Worm (Caenorhabditis elegans) whole organism, L4 larva: Measurements from ENCODE around the gene atgl-1.

Experiments
- F10B5.3 ChIP-seq: sonication (generic microtip); optimal IDR thresholded peaks from 2 replicates; lab custom pipeline; 2016; ENCODE audit warnings: mild to moderate bottlenecking, missing genetic modification characterization, missing compliant biosample characterization
- F26F4.8 ChIP-seq: fragments of 200-800 bp; sonication (Bioruptor generic); conservative IDR thresholded peaks from 2 replicates; pipeline ENCODE4 v1.3.6; 2022; ENCODE audit warnings: missing genetic modification characterization, missing compliant biosample characterization
- F44E2.7 ChIP-seq: fragments of 200-800 bp; sonication (Bioruptor generic); IDR thresholded peaks from 2 replicates; pipeline ENCODE4 v2.1.2; 2022; ENCODE audit warnings: missing genetic modification characterization, missing compliant biosample characterization
- R02D3.7 ChIP-seq: fragments of 150-350 bp; sonication (generic microtip); optimal IDR thresholded peaks from 3 replicates; lab custom pipeline; 2014; ENCODE audit warnings: missing biosample characterization, missing genetic modification characterization
- T26A8.4 ChIP-seq: fragments of 200-800 bp; sonication (Bioruptor generic); IDR thresholded peaks from 2 replicates; pipeline ENCODE4 v1.3.6; 2022; ENCODE audit warnings: missing genetic modification characterization, missing compliant biosample characterization
- Y105C5A.15 ChIP-seq: fragments of 200-800 bp; sonication (Bioruptor generic); IDR thresholded peaks from 2 replicates; pipeline ENCODE4 v1.3.6; 2022; ENCODE audit warnings: missing genetic modification characterization, missing compliant biosample characterization
- Y75B8A.6 ChIP-seq: fragments of 200-800 bp; sonication (Bioruptor generic); IDR thresholded peaks from 2 replicates; pipeline ENCODE4 v1.3.6; 2022; ENCODE audit warnings: missing genetic modification reagents, missing genetic modification characterization, missing compliant biosample characterization
- ZK337.2 ChIP-seq: fragments of 200-800 bp; sonication (Bioruptor generic); IDR thresholded peaks from 2 replicates; pipeline ENCODE4 v1.3.6; 2022; ENCODE audit warnings: missing genetic modification reagents, missing genetic modification characterization, missing compliant biosample characterization
- ZK546.5 ChIP-seq, 2 experiments: sonication (generic microtip); optimal IDR thresholded peaks; 2 replicates each; lab custom pipeline; 2017; ENCODE audit warnings: missing biosample characterization in 2 of 2, missing genetic modification characterization in 2 of 2
- aly-2 ChIP-seq: sonication (generic microtip); optimal IDR thresholded peaks from 2 replicates; lab custom pipeline; 2018; ENCODE audit warnings: missing biosample characterization, missing genetic modification characterization
- ama-1 ChIP-seq: fragments of 150-350 bp; optimal IDR thresholded peaks from 2 replicates; lab custom pipeline; 2014; ENCODE audit warnings: inconsistent platforms, mixed read lengths
- arid-1 ChIP-seq: fragments of 200-800 bp; sonication (Bioruptor generic); conservative IDR thresholded peaks from 2 replicates; pipeline ENCODE4 v1.3.6; 2022; ENCODE audit warnings: missing genetic modification reagents, missing genetic modification characterization, missing compliant biosample characterization
- attf-4 ChIP-seq: sonication (generic microtip); optimal IDR thresholded peaks from 3 replicates; lab custom pipeline; 2017; ENCODE audit warnings: missing biosample characterization, missing genetic modification characterization
- ceh-20 ChIP-seq: fragments of 200-800 bp; sonication (Bioruptor generic); IDR thresholded peaks from 2 replicates; pipeline ENCODE4 v1.3.6; 2022; ENCODE audit warnings: missing genetic modification reagents, missing genetic modification characterization, missing compliant biosample characterization
- ceh-44 ChIP-seq: fragments of 200-800 bp; sonication (Bioruptor generic); IDR thresholded peaks from 2 replicates; pipeline ENCODE4 v1.3.6; 2022; ENCODE audit warnings: missing genetic modification reagents, missing genetic modification characterization, missing compliant biosample characterization
- ceh-62 ChIP-seq: sonication (generic microtip); optimal IDR thresholded peaks from 2 replicates; lab custom pipeline; 2017; ENCODE audit warnings: missing biosample characterization, missing genetic modification characterization
- ceh-82 ChIP-seq: sonication (generic microtip); optimal IDR thresholded peaks from 2 replicates; lab custom pipeline; 2017; ENCODE audit warnings: missing biosample characterization, missing genetic modification characterization
- ces-1 ChIP-seq: fragments of 150-350 bp; sonication (generic microtip); optimal IDR thresholded peaks from 4 replicates; lab custom pipeline; 2014; ENCODE audit warnings: missing biosample characterization, missing genetic modification reagents, missing genetic modification characterization
- daf-12 ChIP-seq: fragments of 150-350 bp; optimal IDR thresholded peaks from 2 replicates; lab custom pipeline; 2014; ENCODE audit warnings: missing biosample characterization, missing genetic modification reagents, missing genetic modification characterization
- daf-16 ChIP-seq, 3 experiments: sonication (generic microtip); optimal IDR thresholded peaks; 2 replicates each; lab custom pipeline; 2016 to 2017; ENCODE audit warnings: missing genetic modification characterization in 3 of 3, missing genetic modification reagents in 3 of 3, mild to moderate bottlenecking in 2 of 3, missing compliant biosample characterization in 2 of 3, missing biosample characterization in 1 of 3, moderate library complexity in 1 of 3
- duxl-1 ChIP-seq: sonication (generic microtip); optimal IDR thresholded peaks from 2 replicates; lab custom pipeline; 2016; ENCODE audit warnings: mild to moderate bottlenecking, missing genetic modification characterization, moderate library complexity, missing compliant biosample characterization; ENCODE audit not compliant: poor library complexity
- fkh-10 ChIP-seq: fragments of 150-350 bp; optimal IDR thresholded peaks from 2 replicates; lab custom pipeline; 2014; ENCODE audit warnings: missing biosample characterization, missing genetic modification reagents, missing genetic modification characterization
- fos-1 ChIP-seq: fragments of 150-350 bp; optimal IDR thresholded peaks from 2 replicates; lab custom pipeline; 2014; ENCODE audit warnings: missing biosample characterization, missing genetic modification characterization
- hlh-11 ChIP-seq: fragments of 200-800 bp; sonication (Bioruptor generic); optimal IDR thresholded peaks from 2 replicates; lab custom pipeline; 2018; ENCODE audit warnings: mild to moderate bottlenecking, missing genetic modification characterization, missing compliant biosample characterization
- hlh-30 ChIP-seq: sonication (generic microtip); optimal IDR thresholded peaks from 2 replicates; lab custom pipeline; 2017; ENCODE audit warnings: antibody characterized with exemption, mild to moderate bottlenecking, missing genetic modification characterization, missing compliant biosample characterization; ENCODE audit not compliant: insufficient read depth
- lim-7 ChIP-seq: fragments of 200-800 bp; sonication (Bioruptor generic); IDR thresholded peaks from 2 replicates; pipeline ENCODE4 v1.3.6; 2022; ENCODE audit warnings: missing genetic modification characterization, missing compliant biosample characterization
- lin-13 ChIP-seq: fragments of 150-350 bp; optimal IDR thresholded peaks from 2 replicates; lab custom pipeline; 2014; ENCODE audit warnings: missing biosample characterization, missing genetic modification reagents, missing genetic modification characterization
- lin-15B ChIP-seq: fragments of 150-350 bp; sonication (generic microtip); optimal IDR thresholded peaks from 3 replicates; lab custom pipeline; 2014; ENCODE audit warnings: missing biosample characterization, missing genetic modification characterization
- mdt-29 ChIP-seq: fragments of 200-800 bp; sonication (Bioruptor generic); IDR thresholded peaks from 2 replicates; pipeline ENCODE4 v1.3.6; 2022; ENCODE audit warnings: missing genetic modification reagents, missing genetic modification characterization, missing compliant biosample characterization
- mes-2 ChIP-seq: sonication (generic microtip); optimal IDR thresholded peaks from 2 replicates; lab custom pipeline; 2016; ENCODE audit warnings: missing genotype, mild to moderate bottlenecking, missing genetic modification characterization, missing compliant biosample characterization; ENCODE audit not compliant: poor library complexity, severe bottlenecking
- nhr-102 ChIP-seq: sonication (generic microtip); optimal IDR thresholded peaks from 2 replicates; lab custom pipeline; 2016; ENCODE audit warnings: mild to moderate bottlenecking, missing genetic modification characterization, moderate library complexity, missing compliant biosample characterization
- nhr-111 ChIP-seq: fragments of 200-800 bp; sonication (Bioruptor generic); optimal IDR thresholded peaks from 2 replicates; lab custom pipeline; 2018; ENCODE audit warnings: mild to moderate bottlenecking, missing genetic modification characterization, missing compliant biosample characterization
- nhr-237 ChIP-seq: sonication (generic microtip); optimal IDR thresholded peaks from 2 replicates; lab custom pipeline; 2017; ENCODE audit warnings: missing biosample characterization, missing genetic modification characterization
- nhr-25 ChIP-seq: sonication (generic microtip); optimal IDR thresholded peaks from 2 replicates; lab custom pipeline; 2017; ENCODE audit warnings: missing genetic modification characterization, mild to moderate bottlenecking, missing compliant biosample characterization, antibody characterized with exemption, moderate library complexity, borderline replicate concordance; ENCODE audit not compliant: insufficient read depth
- nhr-42 ChIP-seq: fragments of 200-800 bp; sonication (Bioruptor generic); IDR thresholded peaks from 2 replicates; pipeline ENCODE4 v1.3.6; 2022; ENCODE audit warnings: missing genetic modification characterization, missing compliant biosample characterization
- nhr-77 ChIP-seq: fragments of 150-350 bp; optimal IDR thresholded peaks from 2 replicates; lab custom pipeline; 2014; ENCODE audit warnings: missing biosample characterization, missing genetic modification characterization
- pha-4 ChIP-seq, 2 experiments: fragments of 150-350 bp in 1 of 2; fragments of 200-800 bp in 1 of 2; sonication (Bioruptor generic) in 1 of 2; IDR thresholded peaks in 1 of 2; optimal IDR thresholded peaks in 1 of 2; 2 replicates each; pipeline versions ENCODE4 v1.3.6 to Lab custom; 2014 to 2022; ENCODE audit warnings: missing genetic modification characterization in 2 of 2, missing genetic modification reagents in 2 of 2, missing biosample characterization in 1 of 2, missing compliant biosample characterization in 1 of 2
- pqm-1 ChIP-seq: sonication (generic microtip); optimal IDR thresholded peaks from 2 replicates; lab custom pipeline; 2017; ENCODE audit warnings: missing biosample characterization, missing genetic modification characterization
- saeg-2 ChIP-seq: fragments of 200-800 bp; sonication (Bioruptor generic); IDR thresholded peaks from 2 replicates; pipeline ENCODE4 v1.3.6; 2022; ENCODE audit warnings: missing genetic modification reagents, missing genetic modification characterization, missing compliant biosample characterization
- snpc-4 ChIP-seq: fragments of 150-350 bp; optimal IDR thresholded peaks from 2 replicates; lab custom pipeline; 2014; ENCODE audit warnings: missing biosample characterization, missing genetic modification characterization
- spr-1 ChIP-seq: sonication (generic microtip); optimal IDR thresholded peaks from 2 replicates; lab custom pipeline; 2016; ENCODE audit warnings: mild to moderate bottlenecking, missing genetic modification characterization, missing compliant biosample characterization
- spr-3 ChIP-seq: fragments of 200-800 bp; sonication (Bioruptor generic); optimal IDR thresholded peaks from 2 replicates; lab custom pipeline; 2018; ENCODE audit warnings: mild to moderate bottlenecking, missing genetic modification characterization, missing compliant biosample characterization
- unc-130 ChIP-seq: sonication (generic microtip); optimal IDR thresholded peaks from 2 replicates; lab custom pipeline; 2016; ENCODE audit warnings: missing genetic modification reagents, missing genetic modification characterization, missing compliant biosample characterization
- unc-62 ChIP-seq, 3 experiments: fragments of 150-350 bp in 1 of 3; sonication (generic microtip); optimal IDR thresholded peaks in 2 of 3; peaks in 1 of 3; 1 replicate in 1 of 3; 2 replicates in 2 of 3; lab custom pipeline; 2014 to 2017; ENCODE audit warnings: missing biosample characterization in 3 of 3, missing genetic modification characterization in 3 of 3, missing genetic modification reagents in 3 of 3, missing genotype in 1 of 3
- vab-7 ChIP-seq: fragments of 200-800 bp; sonication (Bioruptor generic); IDR thresholded peaks from 2 replicates; pipeline ENCODE4 v1.3.6; 2022; ENCODE audit warnings: missing genetic modification reagents, missing genetic modification characterization, missing compliant biosample characterization
- zag-1 ChIP-seq: fragments of 150-350 bp; optimal IDR thresholded peaks from 2 replicates; lab custom pipeline; 2014; ENCODE audit warnings: missing biosample characterization, missing genetic modification characterization
- zfp-2 ChIP-seq: sonication (generic microtip); optimal IDR thresholded peaks from 2 replicates; lab custom pipeline; 2016; ENCODE audit warnings: mild to moderate bottlenecking, missing genetic modification characterization, missing compliant biosample characterization
- zfp-3 ChIP-seq: fragments of 200-800 bp; sonication (Bioruptor generic); conservative IDR thresholded peaks from 2 replicates; pipeline ENCODE4 v1.3.6; 2022; ENCODE audit warnings: missing genetic modification reagents, missing genetic modification characterization, missing compliant biosample characterization
- zip-2 ChIP-seq: fragments of 150-350 bp; optimal IDR thresholded peaks from 2 replicates; lab custom pipeline; 2014; ENCODE audit warnings: missing biosample characterization, missing genetic modification characterization

Gene atgl-1

ce11 chrIII:6464113-6464571 is 44.9 kb upstream of the atgl-1 start (continued):
- TF ChIP-seq lin-13 (peak; percentile 71), ceh-44 (GFP tag; lab: Robert Waterston, UW) (no peak), pqm-1 (tag; lab: Kevin White, UChicago) (peak; percentile 96), fos-1 (tag; lab: Kevin White, UChicago) (no peak), ces-1 (GFP tag; lab: Kevin White, UChicago) (no peak), R02D3.7 (tag; lab: Kevin White, UChicago) (no peak), saeg-2 (peak; percentile 70; the same call in 1 of the 2 replicates), vab-7 (GFP tag; lab: Robert Waterston, UW) (peak; percentile 68), lin-15B (tag; lab: Kevin White, UChicago) (no peak), spr-3 (GFP tag; lab: Kevin White, UChicago) (peak; percentile 71), aly-2 (tag; lab: Kevin White, UChicago) (no peak), pha-4 (GFP tag; IDR thresholded peaks at IDR 0.05; lab: Robert Waterston, UW) (no peak; the same call in none of the 2 replicates), pha-4 (tag; optimal IDR thresholded peaks at IDR 0.05; lab: Kevin White, UChicago) (peak; percentile 84), unc-130 (peak; percentile 7), spr-1 (tag; lab: Kevin White, UChicago) (peak; percentile 77), lim-7 (GFP tag; lab: Robert Waterston, UW) (no peak), F26F4.8 (GFP tag; lab: Robert Waterston, UW) (no peak), zfp-3 (GFP tag; lab: Robert Waterston, UW) (peak; percentile 87; the same call in 1 of the 2 replicates), snpc-4 (tag; lab: Kevin White, UChicago) (no peak), arid-1 (GFP tag; lab: Robert Waterston, UW) (peak; percentile 94), ceh-82 (tag; lab: Kevin White, UChicago) (no peak), daf-16 (GFP tag; optimal IDR thresholded peaks at IDR 0.05; lab: Kevin White, UChicago) (peak; percentile 82 to 84), daf-16 (tag; optimal IDR thresholded peaks at IDR 0.05; lab: Kevin White, UChicago) (peak; percentile 94), fkh-10 (GFP tag; lab: Kevin White, UChicago) (no peak), nhr-237 (tag; lab: Kevin White, UChicago) (no peak), Y105C5A.15 (GFP tag; lab: Robert Waterston, UW) (peak; percentile 81; the same call in 1 of the 2 replicates), T26A8.4 (peak; percentile 92), ama-1 (lab: Kevin White, UChicago) (peak; percentile 89), F44E2.7 (GFP tag; lab: Robert Waterston, UW) (peak; percentile 83; the same call in 1 of the 2 replicates), zfp-2 (tag; lab: Kevin White, UChicago) (peak; percentile 29), ceh-62 (tag; lab: Kevin White, UChicago) (no peak), zip-2 (peak; percentile 11), ceh-20 (GFP tag; lab: Robert Waterston, UW) (peak; percentile 90), hlh-11 (tag; lab: Kevin White, UChicago) (peak; percentile 97), F10B5.3 (tag; lab: Kevin White, UChicago) (peak; percentile 73), mdt-29 (GFP tag; lab: Robert Waterston, UW) (peak; percentile 85), nhr-25 (peak; percentile 51), duxl-1 (tag; lab: Kevin White, UChicago) (peak; percentile 60), ZK546.5 (tag; optimal IDR thresholded peaks at IDR 0.05; lab: Kevin White, UChicago) (no peak), attf-4 (no peak), nhr-77 (tag; lab: Kevin White, UChicago) (peak; percentile 85), unc-62 (GFP tag; optimal IDR thresholded peaks at IDR 0.05 in 1 of 2; lab: Kevin White, UChicago) (no peak), unc-62 (tag; optimal IDR thresholded peaks at IDR 0.05; lab: Kevin White, UChicago) (no peak), hlh-30 (peak; percentile 95), Y75B8A.6 (GFP tag; lab: Robert Waterston, UW) (0 out of 2 replicates have a peak, but pooled peaks have one; percentile 54), mes-2 (tag; lab: Kevin White, UChicago) (peak; percentile 71), daf-12 (no peak), zag-1 (tag; lab: Kevin White, UChicago) (no peak), nhr-111 (GFP tag; lab: Kevin White, UChicago) (no peak), ZK337.2 (GFP tag; lab: Robert Waterston, UW) (no peak), nhr-102 (tag; lab: Kevin White, UChicago) (peak; percentile 89), nhr-42 (GFP tag; lab: Robert Waterston, UW) (peak; percentile 84)
